Worm (Caenorhabditis elegans): ENCODE measurements around the gene ZK1098.12.
A peak's percentile ranks its signal among the peaks of the same experiment; 100 is the strongest.

- TF ChIP-seq F52B5.7 (tag; optimal IDR thresholded peaks at IDR 0.05) (no peak), mes-4 (tag; optimal IDR thresholded peaks at IDR 0.05) (no peak), ztf-6 (GFP tag; IDR thresholded peaks at IDR 0.05) (no peak), snpc-4 (GFP tag; optimal IDR thresholded peaks at IDR 0.05) (no peak), snpc-4 (tag; optimal IDR thresholded peaks at IDR 0.05) (peak in 1 of 4 experiments; percentile 23), let-607 (tag; optimal IDR thresholded peaks at IDR 0.05) (no peak), tbx-9 (tag; optimal IDR thresholded peaks at IDR 0.05; ENCODE audit: borderline replicate concordance) (no peak), mcd-1 (GFP tag; IDR thresholded peaks at IDR 0.05) (peak; percentile 45), pha-4 (tag; optimal IDR thresholded peaks at IDR 0.05) (no peak)
These were observed 40.6 kb upstream of the ZK1098.12 start for ce11 chrIII:9504347-9504746.

All from whole organism, young adult.